Worm (Caenorhabditis elegans): ENCODE measurements around the gene txt-17.

ce11 chrV:7087340-7087739 is 34.3 kb upstream of the txt-17 start:
- TF ChIP-seq dao-5 (tag; optimal IDR thresholded peaks at IDR 0.05) (no peak), him-1 (tag; optimal IDR thresholded peaks at IDR 0.05) (no peak), W03F9.2 (tag; optimal IDR thresholded peaks at IDR 0.05) (no peak)

Data from whole organism, L4/young adult.